Worm (Caenorhabditis elegans) whole organism, mixed stage, embryonic: Measurements from ENCODE around the gene T12G3.4.

Source experiments
- M03D4.4 ChIP-seq: sonication (generic microtip); optimal IDR thresholded peaks from 2 replicates; lab custom pipeline; 2017; ENCODE audit warnings: mild to moderate bottlenecking, missing genetic modification characterization, missing compliant biosample characterization
- bed-3 ChIP-seq: fragments of 200-800 bp; sonication (Bioruptor generic); optimal IDR thresholded peaks from 3 replicates; lab custom pipeline; 2018; ENCODE audit warnings: mild to moderate bottlenecking, missing genetic modification characterization, moderate library complexity, missing compliant biosample characterization
- ceh-39 ChIP-seq: fragments of 150-350 bp; optimal IDR thresholded peaks from 2 replicates; lab custom pipeline; 2014; ENCODE audit warnings: missing biosample characterization, missing genetic modification characterization
- ceh-83 ChIP-seq: fragments of 200-800 bp; sonication (Bioruptor generic); optimal IDR thresholded peaks from 2 replicates; lab custom pipeline; 2018; ENCODE audit warnings: mild to moderate bottlenecking, missing genetic modification characterization, missing compliant biosample characterization
- ces-1 ChIP-seq: fragments of 150-350 bp; optimal IDR thresholded peaks from 2 replicates; lab custom pipeline; 2014; ENCODE audit warnings: missing biosample characterization, missing genetic modification reagents, missing genetic modification characterization
- cnd-1 ChIP-seq: fragments of 200-800 bp; sonication (Bioruptor generic); optimal IDR thresholded peaks from 2 replicates; lab custom pipeline; 2018; ENCODE audit warnings: mild to moderate bottlenecking, missing genetic modification characterization, missing compliant biosample characterization
- drap-1 ChIP-seq: fragments of 200-800 bp; sonication (Bioruptor generic); optimal IDR thresholded peaks from 3 replicates; lab custom pipeline; 2018; ENCODE audit warnings: mild to moderate bottlenecking, missing genetic modification characterization, missing compliant biosample characterization
- elt-1 ChIP-seq: sonication (generic microtip); optimal IDR thresholded peaks from 2 replicates; lab custom pipeline; 2017; ENCODE audit warnings: missing genetic modification characterization, mild to moderate bottlenecking, missing compliant biosample characterization, antibody characterized with exemption, moderate library complexity, borderline replicate concordance; ENCODE audit not compliant: insufficient read depth
- elt-3 ChIP-seq: fragments of 150-350 bp; optimal IDR thresholded peaks from 2 replicates; lab custom pipeline; 2014; ENCODE audit warnings: missing biosample characterization, missing genetic modification characterization
- flh-1 ChIP-seq: fragments of 200-800 bp; sonication (Bioruptor generic); optimal IDR thresholded peaks from 2 replicates; lab custom pipeline; 2018; ENCODE audit warnings: mild to moderate bottlenecking, missing genetic modification characterization, moderate library complexity, missing compliant biosample characterization
- ham-2 ChIP-seq: fragments of 200-800 bp; sonication (Bioruptor generic); optimal IDR thresholded peaks from 2 replicates; lab custom pipeline; 2018; ENCODE audit warnings: mild to moderate bottlenecking, missing genetic modification characterization, missing compliant biosample characterization
- hlh-1 ChIP-seq: fragments of 150-350 bp; optimal IDR thresholded peaks from 2 replicates; lab custom pipeline; 2014; ENCODE audit warnings: missing biosample characterization, missing genetic modification reagents, missing genetic modification characterization
- lin-32 ChIP-seq: fragments of 200-800 bp; sonication (Bioruptor generic); optimal IDR thresholded peaks from 2 replicates; lab custom pipeline; 2018; ENCODE audit warnings: mild to moderate bottlenecking, missing genetic modification characterization, missing compliant biosample characterization
- lsy-2 ChIP-seq: fragments of 150-350 bp; optimal IDR thresholded peaks from 2 replicates; lab custom pipeline; 2014; ENCODE audit warnings: missing biosample characterization, missing genetic modification characterization
- mab-5 ChIP-seq: fragments of 150-350 bp; optimal IDR thresholded peaks from 2 replicates; lab custom pipeline; 2014; ENCODE audit warnings: missing biosample characterization, missing genetic modification characterization
- mep-1 ChIP-seq: fragments of 150-350 bp; optimal IDR thresholded peaks from 2 replicates; lab custom pipeline; 2017; ENCODE audit warnings: missing biosample characterization, missing genetic modification reagents, missing genetic modification characterization, inconsistent platforms
- mls-2 ChIP-seq: sonication (generic microtip); optimal IDR thresholded peaks from 2 replicates; lab custom pipeline; 2016; ENCODE audit warnings: mild to moderate bottlenecking, missing genetic modification characterization, moderate library complexity, missing compliant biosample characterization
- nhr-12 ChIP-seq: fragments of 150-350 bp; optimal IDR thresholded peaks from 2 replicates; lab custom pipeline; 2014; ENCODE audit warnings: missing biosample characterization, missing genetic modification characterization
- nhr-237 ChIP-seq: fragments of 150-350 bp; optimal IDR thresholded peaks from 2 replicates; lab custom pipeline; 2014; ENCODE audit warnings: missing biosample characterization, missing genetic modification characterization
- snpc-4 ChIP-seq: fragments of 150-350 bp; optimal IDR thresholded peaks from 2 replicates; lab custom pipeline; 2014; ENCODE audit warnings: missing biosample characterization, missing genetic modification characterization
- unc-120 ChIP-seq: sonication (generic microtip); optimal IDR thresholded peaks from 2 replicates; lab custom pipeline; 2017; ENCODE audit warnings: missing genetic modification characterization, missing compliant biosample characterization; ENCODE audit not compliant: poor library complexity, severe bottlenecking
- unc-39 ChIP-seq: fragments of 150-350 bp; optimal IDR thresholded peaks from 2 replicates; lab custom pipeline; 2014; ENCODE audit warnings: missing biosample characterization, missing genetic modification characterization
- unc-62 ChIP-seq: fragments of 150-350 bp; optimal IDR thresholded peaks from 2 replicates; lab custom pipeline; 2014; ENCODE audit warnings: missing biosample characterization, missing genetic modification reagents, missing genetic modification characterization
- zip-8 ChIP-seq: fragments of 150-350 bp; optimal IDR thresholded peaks from 2 replicates; lab custom pipeline; 2014; ENCODE audit warnings: missing biosample characterization, missing genetic modification characterization

Gene T12G3.4

ce11 chrIV:12044844-12045738 is 3.0 kb upstream of the T12G3.4 start:
- TF ChIP-seq ham-2 (GFP tag; lab: Kevin White, UChicago): no peak
- peak; percentile 84 for TF ChIP-seq zip-8 (tag; lab: Kevin White, UChicago)
- peak; percentile 42 for TF ChIP-seq elt-1 (tag; lab: Kevin White, UChicago)

- peak; percentile 19 for TF ChIP-seq elt-3
- no peak for TF ChIP-seq M03D4.4
These were observed 1.4 kb upstream of the T12G3.4 start, which contains the start of gene T12G3.2 for ce11 chrIV:12046524-12047203. Gene T12G3.2 (minus strand): TSS chrIV:12046967.

ce11 chrIV:12051049-12051792 is 3.2 kb downstream of the T12G3.4 start, which contains the start of the genes bre-5 and spt-5:
Gene bre-5 (minus strand): TSS chrIV:12051215.
Gene spt-5 (plus strand): TSS chrIV:12051491.
- TF ChIP-seq bed-3 (GFP tag; lab: Kevin White, UChicago) (no peak), lsy-2 (tag; lab: Kevin White, UChicago) (peak; percentile 44), M03D4.4 (peak; percentile 6)

ce11 chrIV:12052461-12052860 is 4.4 kb downstream of the T12G3.4 start:
- no peak for TF ChIP-seq elt-1 (tag; lab: Kevin White, UChicago)

ce11 chrIV:12056603-12057002 is 8.5 kb downstream of the T12G3.4 start, which contains the start of gene K08E4.2:
Gene K08E4.2 (minus strand): TSS chrIV:12056656.
- TF ChIP-seq ces-1: no peak
- TF ChIP-seq unc-62 (GFP tag; lab: Kevin White, UChicago): no peak
- no peak for TF ChIP-seq mep-1 (tag; lab: Kevin White, UChicago)
- TF ChIP-seq mls-2: no peak
- no peak for TF ChIP-seq zip-8 (tag; lab: Kevin White, UChicago)
- TF ChIP-seq ceh-39: no peak
- TF ChIP-seq unc-39: no peak
- no peak for TF ChIP-seq hlh-1 (tag; lab: Kevin White, UChicago)
- TF ChIP-seq cnd-1: no peak
- no peak for TF ChIP-seq nhr-12 (tag; lab: Kevin White, UChicago)
- no peak for TF ChIP-seq drap-1 (GFP tag; lab: Kevin White, UChicago)
- TF ChIP-seq lsy-2 (tag; lab: Kevin White, UChicago): no peak
- no peak for TF ChIP-seq ceh-83
- TF ChIP-seq snpc-4 (tag; lab: Kevin White, UChicago): no peak
- no peak for TF ChIP-seq flh-1 (GFP tag; lab: Kevin White, UChicago)
- TF ChIP-seq lin-32: no peak
- no peak for TF ChIP-seq elt-1 (tag; lab: Kevin White, UChicago)
- TF ChIP-seq nhr-237: no peak
- TF ChIP-seq mab-5 (tag; lab: Kevin White, UChicago): no peak
- TF ChIP-seq ham-2 (GFP tag; lab: Kevin White, UChicago): no peak

- TF ChIP-seq hlh-1 (tag; lab: Kevin White, UChicago) (peak; percentile 30), unc-120 (tag; lab: Kevin White, UChicago) (peak; percentile 18), unc-62 (GFP tag; lab: Kevin White, UChicago) (peak; percentile 77), nhr-237 (no peak)
These were observed 9.5 kb downstream of the T12G3.4 start, which contains the start of gene K08E4.3 for ce11 chrIV:12057508-12057907. Gene K08E4.3 (plus strand): TSS chrIV:12057742.
